Worm (Caenorhabditis elegans) whole organism, young adult: ENCODE results near the gene col-178.

Experiments
- F33H1.4 ChIP-seq: fragments of 200-800 bp; sonication (Bioruptor generic); IDR thresholded peaks from 2 replicates; pipeline ENCODE4 v1.3.6; 2022; ENCODE audit warnings: missing genetic modification reagents, missing genetic modification characterization, missing compliant biosample characterization
- T26A5.8 ChIP-seq: sonication (generic microtip); optimal IDR thresholded peaks from 2 replicates; lab custom pipeline; 2016; ENCODE audit warnings: missing genetic modification characterization, missing compliant biosample characterization
- bed-1 ChIP-seq: fragments of 200-800 bp; sonication (Bioruptor generic); IDR thresholded peaks from 2 replicates; pipeline ENCODE4 v1.3.6; 2022; ENCODE audit warnings: missing genetic modification reagents, missing genetic modification characterization, missing compliant biosample characterization
- lin-26 ChIP-seq: fragments of 200-800 bp; sonication (Bioruptor generic); IDR thresholded peaks from 2 replicates; pipeline ENCODE4 v1.3.6; 2022; ENCODE audit warnings: missing genetic modification reagents, missing genetic modification characterization, missing compliant biosample characterization
- mel-28 ChIP-seq: sonication (generic microtip); optimal IDR thresholded peaks from 2 replicates; lab custom pipeline; 2016; ENCODE audit warnings: borderline replicate concordance, mild to moderate bottlenecking, missing genetic modification characterization, missing compliant biosample characterization

The col-178 gene

ce11 chrX:11248083-11248482, 48.8 kb downstream of the col-178 start:
- TF ChIP-seq T26A5.8 (tag; lab: Kevin White, UChicago) (no peak), lin-26 (GFP tag; lab: Robert Waterston, UW) (peak; percentile 39; the same call in 1 of the 2 replicates)

- TF ChIP-seq bed-1 (0 out of 2 replicates have a peak, but pooled peaks have one; percentile 26), mel-28 (no peak), F33H1.4 (GFP tag; lab: Robert Waterston, UW) (no peak)
Measured at ce11 chrX:11249392-11249791, 50.1 kb downstream of the col-178 start.
